Fruit fly (Drosophila melanogaster): ENCODE data around the gene Adi1.

DNA sequence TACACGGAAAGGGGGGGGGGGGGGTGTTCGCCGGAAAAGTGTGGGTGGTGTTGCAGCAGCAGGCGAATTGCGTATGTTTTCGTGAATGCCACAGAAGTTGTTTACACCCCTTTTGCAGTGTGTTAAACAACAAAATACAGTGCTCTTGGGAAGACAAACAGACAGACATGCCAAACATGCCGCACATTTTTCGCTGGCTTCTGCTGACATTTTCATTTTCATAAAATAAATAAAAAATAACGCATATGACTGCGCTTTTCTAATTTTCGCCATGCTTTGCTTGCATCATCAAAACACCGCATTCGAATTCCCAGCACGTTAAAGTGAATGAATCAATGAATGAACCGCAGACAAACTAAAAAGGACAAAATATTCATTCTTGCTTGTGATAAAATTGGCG is 11.9 kb upstream of the Adi1 start:
- TF ChIP-seq Bdp1 (GFP tag; optimal IDR thresholded peaks at IDR 0.05) (no peak), Six4 (GFP tag; optimal IDR thresholded peaks at IDR 0.05) (no peak), Fer2 (tag; optimal IDR thresholded peaks at IDR 0.05) (no peak), CG12219 (GFP tag; optimal IDR thresholded peaks at IDR 0.05) (no peak), amos (GFP tag; IDR thresholded peaks at IDR 0.05; ENCODE audit: partially characterized antibody) (no peak), CG8388 (GFP tag; optimal IDR thresholded peaks at IDR 0.05) (no peak)
